Fruit fly (Drosophila melanogaster) whole organism, wandering third instar larva: Measurements from ENCODE around the gene CG12519.

ENCODE experiments used
- GATAd ChIP-seq: sonication (Bioruptor generic); optimal IDR thresholded peaks from 2 replicates; lab custom pipeline; 2016; ENCODE audit warnings: missing biosample characterization, missing genetic modification characterization
- Sp1 ChIP-seq: fragments of 200-800 bp; sonication (Bioruptor generic); optimal IDR thresholded peaks from 3 replicates; lab custom pipeline; 2019; ENCODE audit warnings: missing biosample characterization, mild to moderate bottlenecking, missing genetic modification characterization, moderate library complexity
- h ChIP-seq: fragments of 200-800 bp; sonication (Bioruptor generic); optimal IDR thresholded peaks from 3 replicates; lab custom pipeline; 2016; ENCODE audit warnings: missing biosample characterization, mild to moderate bottlenecking, missing genetic modification characterization
- pan ChIP-seq: fragments of >200 bp; optimal IDR thresholded peaks from 2 replicates; lab custom pipeline; 2017
- rgr ChIP-seq: fragments of 200-800 bp; sonication (Bioruptor generic); optimal IDR thresholded peaks from 3 replicates; lab custom pipeline; 2016; ENCODE audit warnings: missing biosample characterization, mild to moderate bottlenecking, missing genetic modification characterization
- sage ChIP-seq: fragments of 200-800 bp; sonication (Bioruptor generic); optimal IDR thresholded peaks from 2 replicates; lab custom pipeline; 2016; ENCODE audit warnings: missing biosample characterization, mild to moderate bottlenecking, missing genetic modification characterization

dm6 chr3L:19444092-19444491 lies 28.2 kb upstream of the CG12519 start:
- TF ChIP-seq h (GFP tag; lab: Kevin White, UChicago), result peak; percentile 38
- no peak for TF ChIP-seq sage (GFP tag; lab: Kevin White, UChicago)
- TF ChIP-seq rgr (GFP tag; lab: Kevin White, UChicago), result peak; percentile 34
- no peak for TF ChIP-seq pan (lab: Kevin White, UChicago)
- no peak for TF ChIP-seq GATAd (GFP tag; lab: Kevin White, UChicago)
- TF ChIP-seq Sp1 (GFP tag; lab: Kevin White, UChicago), result no peak
